Worm (Caenorhabditis elegans): ENCODE measurements around the gene F54F2.14.

ce11 chrIII:8807246-8807645 is 15.9 kb downstream of the F54F2.14 start, which contains the start of gene F54F2.7:
- TF ChIP-seq ztf-29 (GFP tag; IDR thresholded peaks at IDR 0.05) = no peak
- TF ChIP-seq med-1 (GFP tag; optimal IDR thresholded peaks at IDR 0.05; ENCODE audit: insufficient read depth) = no peak
- no peak for TF ChIP-seq flt-1 (GFP tag; IDR thresholded peaks at IDR 0.05)
- TF ChIP-seq cog-1 (tag; optimal IDR thresholded peaks at IDR 0.05) = no peak
- TF ChIP-seq T22C8.4 (GFP tag; IDR thresholded peaks at IDR 0.05) = no peak
